Fruit fly (Drosophila melanogaster): ENCODE measurements around the gene CG32066.

DNA sequence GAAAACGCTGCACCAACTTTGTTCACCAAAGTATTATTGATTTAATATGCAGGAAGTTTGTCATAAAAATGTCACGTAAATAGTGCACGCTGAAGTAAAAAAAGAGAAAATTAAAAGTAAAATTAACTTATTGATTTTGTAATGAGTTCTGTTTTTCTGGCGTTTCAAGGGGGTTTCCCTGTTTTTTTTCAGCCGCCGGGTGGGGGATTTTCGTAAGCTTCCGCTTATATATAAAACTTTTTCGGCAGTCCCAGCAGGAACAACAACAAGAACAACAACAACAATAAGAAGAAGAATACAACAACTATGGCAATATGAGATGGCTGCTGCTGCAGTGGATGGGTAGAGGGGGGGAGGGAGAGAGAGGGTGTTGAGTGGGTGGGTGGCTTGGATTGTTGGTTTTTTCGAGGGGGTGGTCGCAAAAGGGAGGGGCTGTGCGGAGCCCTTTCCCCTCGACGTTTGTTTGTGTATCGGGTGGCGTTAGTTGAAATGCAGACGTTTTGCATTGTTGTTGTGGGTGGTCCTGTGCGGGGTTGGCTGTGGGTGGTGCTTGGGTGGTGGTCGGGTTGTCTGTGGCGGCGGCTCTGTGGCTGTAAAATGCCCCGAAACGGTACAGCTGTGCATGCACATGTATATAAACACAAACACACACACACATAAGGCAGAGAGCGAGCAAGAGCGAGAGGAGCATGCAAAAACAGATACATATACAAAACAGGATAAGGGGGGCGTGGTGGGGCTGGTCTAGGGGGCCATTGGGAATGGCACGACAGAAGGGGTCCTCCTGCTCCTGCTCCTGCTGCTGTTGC lies 9.0 kb upstream of the CG32066 start:
- TF ChIP-seq psq (optimal IDR thresholded peaks at IDR 0.05): no peak
- no peak for TF ChIP-seq pan (optimal IDR thresholded peaks at IDR 0.05)

All from whole organism.